Worm (Caenorhabditis elegans) whole organism, L4 larva: Measurements from ENCODE around the gene lin-25.

Source experiments
- arid-1 ChIP-seq: fragments of 200-800 bp; sonication (Bioruptor generic); conservative IDR thresholded peaks from 2 replicates; pipeline ENCODE4 v1.3.6; 2022; ENCODE audit warnings: missing genetic modification reagents, missing genetic modification characterization, missing compliant biosample characterization
- ceh-82 ChIP-seq: sonication (generic microtip); optimal IDR thresholded peaks from 2 replicates; lab custom pipeline; 2017; ENCODE audit warnings: missing biosample characterization, missing genetic modification characterization
- jun-1 ChIP-seq: fragments of 150-350 bp; optimal IDR thresholded peaks from 2 replicates; lab custom pipeline; 2014; ENCODE audit warnings: missing biosample characterization, missing genetic modification reagents, missing genetic modification characterization
- lin-38 ChIP-seq: fragments of 200-800 bp; sonication (Bioruptor generic); IDR thresholded peaks from 2 replicates; pipeline ENCODE4 v1.3.6; 2022; ENCODE audit warnings: missing genetic modification reagents, missing genetic modification characterization, missing compliant biosample characterization
- mep-1 ChIP-seq: fragments of 150-350 bp; sonication (generic microtip); optimal IDR thresholded peaks from 3 replicates; lab custom pipeline; 2014; ENCODE audit warnings: missing biosample characterization, missing genetic modification characterization
- nhr-237 ChIP-seq: sonication (generic microtip); optimal IDR thresholded peaks from 2 replicates; lab custom pipeline; 2017; ENCODE audit warnings: missing biosample characterization, missing genetic modification characterization
- nhr-76 ChIP-seq: fragments of 150-350 bp; optimal IDR thresholded peaks from 2 replicates; lab custom pipeline; 2014; ENCODE audit warnings: missing biosample characterization, missing genetic modification characterization
- nhr-77 ChIP-seq: fragments of 150-350 bp; optimal IDR thresholded peaks from 2 replicates; lab custom pipeline; 2014; ENCODE audit warnings: missing biosample characterization, missing genetic modification characterization
- skn-1 ChIP-seq: fragments of 150-350 bp; optimal IDR thresholded peaks from 2 replicates; lab custom pipeline; 2014; ENCODE audit warnings: missing biosample characterization, missing genetic modification characterization

DNA sequence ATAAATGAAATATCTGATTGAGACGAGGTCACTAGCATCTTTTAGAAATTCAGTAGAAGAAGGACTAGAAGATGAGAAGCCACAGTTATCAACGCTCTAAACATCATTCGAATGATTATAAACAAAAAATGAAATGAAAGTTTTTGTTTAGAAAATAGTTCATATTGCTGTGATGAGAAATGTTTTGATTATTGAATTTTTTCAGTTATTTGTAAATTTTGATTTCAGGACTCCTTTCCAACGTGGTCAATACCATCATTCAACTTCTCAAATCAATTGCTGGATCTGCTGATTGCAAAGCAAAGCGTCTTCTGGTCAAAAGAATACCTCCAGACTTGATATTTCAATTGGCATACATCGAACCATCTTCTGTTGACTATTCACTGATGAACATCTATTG lies 8.4 kb downstream of the lin-25 start, which contains the start of gene W05B10.6:
- no peak for TF ChIP-seq arid-1 (GFP tag; lab: Robert Waterston, UW)
- no peak for TF ChIP-seq skn-1 (tag; lab: Kevin White, UChicago)
- no peak for TF ChIP-seq jun-1
- no peak for TF ChIP-seq ceh-82 (tag; lab: Kevin White, UChicago)
- no peak for TF ChIP-seq mep-1 (tag; lab: Kevin White, UChicago)
- TF ChIP-seq nhr-77 (tag; lab: Kevin White, UChicago): no peak
- no peak for TF ChIP-seq nhr-76 (tag; lab: Kevin White, UChicago)
- no peak for TF ChIP-seq nhr-237 (tag; lab: Kevin White, UChicago)
- no peak for TF ChIP-seq lin-38 (GFP tag; lab: Robert Waterston, UW)
